Fruit fly (Drosophila melanogaster) whole organism, adult: ENCODE data around the gene CG33767.

Experiments
- CG12768 ChIP-seq: fragments of 200-800 bp; sonication (Bioruptor generic); optimal IDR thresholded peaks from 2 replicates; lab custom pipeline; 2017; ENCODE audit warnings: missing biosample characterization, missing genetic modification characterization, mild to moderate bottlenecking, moderate library complexity, missing genetic modification reagents
- CG14711 ChIP-seq: fragments of 200-800 bp; sonication (Bioruptor generic); optimal IDR thresholded peaks from 2 replicates; lab custom pipeline; 2018; ENCODE audit warnings: missing biosample characterization, mild to moderate bottlenecking, missing genetic modification characterization, moderate library complexity
- CG7045 ChIP-seq: fragments of 200-800 bp; sonication (Bioruptor generic); optimal IDR thresholded peaks from 2 replicates; lab custom pipeline; 2017; ENCODE audit warnings: missing biosample characterization, mild to moderate bottlenecking, missing genetic modification characterization
- CG7101 ChIP-seq: fragments of 200-800 bp; sonication (Bioruptor generic); optimal IDR thresholded peaks from 2 replicates; lab custom pipeline; 2018; ENCODE audit warnings: missing biosample characterization, mild to moderate bottlenecking, missing genetic modification characterization, moderate library complexity
- Clk ChIP-seq: fragments of 200-800 bp; sonication (Bioruptor generic); optimal IDR thresholded peaks from 2 replicates; lab custom pipeline; 2017; ENCODE audit warnings: missing biosample characterization, missing genetic modification characterization
- Crg-1 ChIP-seq: fragments of 200-800 bp; sonication (Bioruptor generic); optimal IDR thresholded peaks from 2 replicates; lab custom pipeline; 2016; ENCODE audit warnings: missing biosample characterization, missing genetic modification characterization
- Hr96 ChIP-seq: fragments of 200-800 bp; sonication (Bioruptor generic); optimal IDR thresholded peaks from 2 replicates; lab custom pipeline; 2016; ENCODE audit warnings: missing biosample characterization, missing genetic modification characterization
- Mnt ChIP-seq: fragments of 200-800 bp; sonication (Bioruptor generic); optimal IDR thresholded peaks from 2 replicates; lab custom pipeline; 2016; ENCODE audit warnings: missing biosample characterization, mild to moderate bottlenecking, missing genetic modification characterization
- cic ChIP-seq: fragments of 200-800 bp; sonication (Bioruptor generic); optimal IDR thresholded peaks from 2 replicates; lab custom pipeline; 2017; ENCODE audit warnings: missing biosample characterization, mild to moderate bottlenecking, missing genetic modification characterization, moderate library complexity
- cnc ChIP-seq, 2 experiments: fragments of >200 bp; optimal IDR thresholded peaks; 2 replicates each; lab custom pipeline; 2017
- ovo ChIP-seq: fragments of 200-800 bp; sonication (Bioruptor generic); optimal IDR thresholded peaks from 2 replicates; lab custom pipeline; 2016; ENCODE audit warnings: missing biosample characterization, missing genetic modification characterization
- toe ChIP-seq: fragments of 200-800 bp; sonication (Bioruptor generic); optimal IDR thresholded peaks from 2 replicates; lab custom pipeline; 2016; ENCODE audit warnings: missing biosample characterization, missing genetic modification characterization

- no peak for TF ChIP-seq cnc (optimal IDR thresholded peaks at IDR 0.05; lab: Kevin White, UChicago)
- no peak for TF ChIP-seq Mnt (GFP tag; lab: Kevin White, UChicago)
- TF ChIP-seq Crg-1: no peak
- no peak for TF ChIP-seq toe
- TF ChIP-seq ovo (GFP tag; lab: Kevin White, UChicago): no peak
- TF ChIP-seq CG7045: no peak
- no peak for TF ChIP-seq CG14711 (tag; lab: Kevin White, UChicago)
- no peak for TF ChIP-seq CG7101 (tag; lab: Kevin White, UChicago)
- no peak for TF ChIP-seq CG12768 (GFP tag; lab: Kevin White, UChicago)
- TF ChIP-seq Clk (GFP tag; lab: Kevin White, UChicago): no peak
- TF ChIP-seq cic (GFP tag; lab: Kevin White, UChicago): no peak
- TF ChIP-seq Hr96: no peak
These were observed 25.7 kb downstream of the CG33767 start for dm6 chr3L:22671699-22672276.
